Comparison of ENCODE assay signal across 5 worm cellular contexts in the genomic region with DNA sequence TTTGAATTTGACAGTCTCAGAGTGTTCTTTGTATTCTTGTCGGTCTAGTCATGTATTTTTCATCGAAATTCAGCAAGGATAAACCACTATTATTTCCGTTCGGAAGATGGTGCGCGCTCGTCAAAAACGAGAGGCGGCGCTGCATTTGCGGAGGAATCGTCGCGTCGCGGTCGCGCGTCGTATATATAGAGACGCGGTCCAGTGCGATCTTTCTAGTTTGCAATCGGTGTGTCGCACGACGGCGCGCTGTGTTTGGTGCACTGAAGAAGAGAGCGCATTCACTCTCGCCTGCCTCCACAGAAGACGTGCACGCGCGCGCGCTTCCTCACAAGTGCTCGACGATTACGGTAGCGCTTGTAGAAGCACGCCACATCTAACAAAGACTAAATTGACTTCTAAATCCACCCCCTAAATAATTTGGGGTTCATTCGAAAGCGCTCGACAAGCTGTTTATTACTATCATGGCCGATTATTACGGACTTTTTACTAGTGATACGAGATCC.
TF ChIP-seq lines count a peak whose summit lies in the region.

Gene Y39E4B.6, plus strand, starts transcription at position 209 of the 503 bp plus-strand sequence.

TF ChIP-seq in whole organism, L1 larva, 84 proteins besides CTCF, POLR2A, EP300 and RAD21 (continues in another document):
- peak; percentile 81 for TF ChIP-seq snpc-4 (tag; optimal IDR thresholded peaks at IDR 0.05; lab: Kevin White, UChicago)
- peak; percentile 98 for TF ChIP-seq ceh-88 (GFP tag; IDR thresholded peaks at IDR 0.05; lab: Robert Waterston, UW)
- TF ChIP-seq elt-2 (tag; optimal IDR thresholded peaks at IDR 0.05; lab: Kevin White, UChicago) = peak; percentile 65
- TF ChIP-seq nhr-12 (tag; optimal IDR thresholded peaks at IDR 0.05; lab: Kevin White, UChicago) = no peak
- peak; percentile 98 for TF ChIP-seq fkh-10 (GFP tag; optimal IDR thresholded peaks at IDR 0.05; lab: Kevin White, UChicago)
- TF ChIP-seq lsy-2 (tag; optimal IDR thresholded peaks at IDR 0.05; lab: Kevin White, UChicago) = peak; percentile 92 to 96
- TF ChIP-seq lin-13 (GFP tag; optimal IDR thresholded peaks at IDR 0.05; lab: Kevin White, UChicago) = peak; percentile 96
- no peak for TF ChIP-seq ets-5 (GFP tag; IDR thresholded peaks at IDR 0.05; lab: Robert Waterston, UW)
- peak; percentile 92 for TF ChIP-seq vab-15 (tag; optimal IDR thresholded peaks at IDR 0.05; lab: Kevin White, UChicago)
- TF ChIP-seq tbx-2 (tag; optimal IDR thresholded peaks at IDR 0.05; lab: Kevin White, UChicago) = peak; percentile 98
- TF ChIP-seq nhr-71 (tag; optimal IDR thresholded peaks at IDR 0.05; lab: Kevin White, UChicago) = peak; percentile 100
- peak; percentile 96 for TF ChIP-seq ama-1 (optimal IDR thresholded peaks at IDR 0.05; lab: Kevin White, UChicago)
- TF ChIP-seq isw-1 (GFP tag; IDR thresholded peaks at IDR 0.05; lab: Robert Waterston, UW) = peak; percentile 96
- peak; percentile 84 to 87 for TF ChIP-seq efl-1 (optimal IDR thresholded peaks at IDR 0.05; lab: Kevin White, UChicago)
- peak; percentile 69 to 97 for TF ChIP-seq efl-1 (GFP tag; optimal IDR thresholded peaks at IDR 0.05 in 1 of 2; lab: Kevin White, UChicago)
- peak; percentile 64 for TF ChIP-seq F16B12.6 (tag; optimal IDR thresholded peaks at IDR 0.05; lab: Kevin White, UChicago)
- peak; percentile 99 for TF ChIP-seq unc-86 (tag; optimal IDR thresholded peaks at IDR 0.05; lab: Kevin White, UChicago)

TF ChIP-seq in whole organism, L3 larva, 47 proteins besides CTCF, POLR2A, EP300 and RAD21 (continues in another document):
- TF ChIP-seq fos-1 (tag; optimal IDR thresholded peaks at IDR 0.05; lab: Kevin White, UChicago) = peak; percentile 86
- TF ChIP-seq ceh-16 (tag; optimal IDR thresholded peaks at IDR 0.05; lab: Kevin White, UChicago) = no peak
- TF ChIP-seq pqm-1 (tag; optimal IDR thresholded peaks at IDR 0.05; lab: Kevin White, UChicago) = peak; percentile 78
- TF ChIP-seq nhr-28 (tag; optimal IDR thresholded peaks at IDR 0.05; lab: Kevin White, UChicago) = no peak
- no peak for TF ChIP-seq ceh-9 (tag; optimal IDR thresholded peaks at IDR 0.05; lab: Kevin White, UChicago)
- TF ChIP-seq tbx-2 (tag; optimal IDR thresholded peaks at IDR 0.05; lab: Kevin White, UChicago) = peak; percentile 72
- TF ChIP-seq nfya-1 (tag; optimal IDR thresholded peaks at IDR 0.05; lab: Kevin White, UChicago; ENCODE audit: insufficient read depth) = peak; percentile 96
- peak; percentile 96 for TF ChIP-seq pha-4 (tag; optimal IDR thresholded peaks at IDR 0.05; lab: Kevin White, UChicago)
- TF ChIP-seq eor-1 (tag; optimal IDR thresholded peaks at IDR 0.05; lab: Kevin White, UChicago) = peak; percentile 79 to 96
- no peak for TF ChIP-seq nhr-12 (tag; optimal IDR thresholded peaks at IDR 0.05; lab: Kevin White, UChicago)
- TF ChIP-seq fkh-2 (tag; optimal IDR thresholded peaks at IDR 0.05; lab: Kevin White, UChicago) = no peak
- TF ChIP-seq nhr-77 (tag; optimal IDR thresholded peaks at IDR 0.05; lab: Kevin White, UChicago) = peak; percentile 77
- TF ChIP-seq egl-27 (tag; optimal IDR thresholded peaks at IDR 0.05; lab: Kevin White, UChicago) = peak; percentile 85
- no peak for TF ChIP-seq daf-12 (tag; optimal IDR thresholded peaks at IDR 0.05; lab: Kevin White, UChicago)
- TF ChIP-seq nhr-25 (tag; optimal IDR thresholded peaks at IDR 0.05; lab: Kevin White, UChicago) = peak; percentile 96
- TF ChIP-seq elt-1 (tag; optimal IDR thresholded peaks at IDR 0.05; lab: Kevin White, UChicago) = peak; percentile 69
- no peak for TF ChIP-seq nhr-67 (tag; optimal IDR thresholded peaks at IDR 0.05; lab: Kevin White, UChicago)
- TF ChIP-seq sea-2 (GFP tag; optimal IDR thresholded peaks at IDR 0.05; lab: Kevin White, UChicago) = peak; percentile 98

TF ChIP-seq in whole organism, early embryonic, 17 proteins besides CTCF, POLR2A, EP300 and RAD21:
- TF ChIP-seq aly-1 (tag; optimal IDR thresholded peaks at IDR 0.05; lab: Kevin White, UChicago) (no peak), ets-7 (tag; optimal IDR thresholded peaks at IDR 0.05; lab: Kevin White, UChicago) (peak; percentile 2), tbx-11 (GFP tag; IDR thresholded peaks at IDR 0.05; lab: Robert Waterston, UW) (no peak), B0310.2 (tag; optimal IDR thresholded peaks at IDR 0.05; lab: Kevin White, UChicago) (peak; percentile 72), ama-1 (optimal IDR thresholded peaks at IDR 0.05; lab: Kevin White, UChicago) (peak; percentile 80), flt-1 (GFP tag; IDR thresholded peaks at IDR 0.05; lab: Robert Waterston, UW) (peak; percentile 66), pes-1 (GFP tag; IDR thresholded peaks at IDR 0.05; lab: Robert Waterston, UW) (peak; percentile 73), ceh-36 (tag; optimal IDR thresholded peaks at IDR 0.05; lab: Kevin White, UChicago) (peak; percentile 29), hnd-1 (tag; optimal IDR thresholded peaks at IDR 0.05; lab: Kevin White, UChicago) (peak; percentile 17), tra-4 (tag; optimal IDR thresholded peaks at IDR 0.05; lab: Kevin White, UChicago) (peak; percentile 66), ceh-13 (GFP tag; optimal IDR thresholded peaks at IDR 0.05; lab: Kevin White, UChicago) (peak; percentile 11), sea-1 (GFP tag; conservative IDR thresholded peaks at IDR 0.05; lab: Robert Waterston, UW) (peak; percentile 81), scrt-1 (GFP tag; IDR thresholded peaks at IDR 0.05; lab: Robert Waterston, UW) (peak; percentile 66; the same call in 1 of the 2 replicates), F13C5.2 (tag; optimal IDR thresholded peaks at IDR 0.05; lab: Kevin White, UChicago) (peak; percentile 98), hmbx-1 (tag; optimal IDR thresholded peaks at IDR 0.05; lab: Kevin White, UChicago) (peak; percentile 69), hmg-4 (GFP tag; optimal IDR thresholded peaks at IDR 0.05; lab: Kevin White, UChicago) (peak; percentile 96), tbx-37 (GFP tag; conservative IDR thresholded peaks at IDR 0.05; lab: Robert Waterston, UW) (no peak)

TF ChIP-seq in whole organism, midembryonic, 9 proteins besides CTCF, POLR2A, EP300 and RAD21:
- TF ChIP-seq med-1 (GFP tag; optimal IDR thresholded peaks at IDR 0.05; lab: Kevin White, UChicago; ENCODE audit: insufficient read depth) = peak; percentile 3
- TF ChIP-seq tab-1 (GFP tag; IDR thresholded peaks at IDR 0.05; lab: Robert Waterston, UW) = no peak
- peak; percentile 81; the same call in 1 of the 2 replicates for TF ChIP-seq ztf-29 (GFP tag; IDR thresholded peaks at IDR 0.05; lab: Robert Waterston, UW)
- no peak for TF ChIP-seq ref-1 (GFP tag; conservative IDR thresholded peaks at IDR 0.05; lab: Robert Waterston, UW)
- TF ChIP-seq klf-2 (GFP tag; conservative IDR thresholded peaks at IDR 0.05; lab: Robert Waterston, UW) = no peak
- peak; percentile 86 for TF ChIP-seq ztf-23 (GFP tag; IDR thresholded peaks at IDR 0.05; lab: Robert Waterston, UW)
- peak; percentile 56; the same call in 1 of the 2 replicates for TF ChIP-seq T22C8.4 (GFP tag; IDR thresholded peaks at IDR 0.05; lab: Robert Waterston, UW)
- TF ChIP-seq flt-1 (GFP tag; IDR thresholded peaks at IDR 0.05; lab: Robert Waterston, UW) = peak; percentile 91
- TF ChIP-seq cog-1 (tag; optimal IDR thresholded peaks at IDR 0.05; lab: Kevin White, UChicago) = peak; percentile 98

TF ChIP-seq in whole organism, young adult, 124 proteins besides CTCF, POLR2A, EP300 and RAD21 (continues in another document):
- peak; percentile 34; the same call in 1 of the 2 replicates for TF ChIP-seq F33H1.4 (GFP tag; IDR thresholded peaks at IDR 0.05; lab: Robert Waterston, UW)
- no peak for TF ChIP-seq nhr-120 (GFP tag; IDR thresholded peaks at IDR 0.05; lab: Robert Waterston, UW)
- TF ChIP-seq nhr-27 (tag; optimal IDR thresholded peaks at IDR 0.05; lab: Kevin White, UChicago) = peak; percentile 29
- TF ChIP-seq dpl-1 (GFP tag; optimal IDR thresholded peaks at IDR 0.05; lab: Kevin White, UChicago) = no peak
- TF ChIP-seq snpc-4 (GFP tag; optimal IDR thresholded peaks at IDR 0.05; lab: Kevin White, UChicago) = peak; percentile 23
- TF ChIP-seq snpc-4 (tag; optimal IDR thresholded peaks at IDR 0.05; lab: Kevin White, UChicago) = peak in 3 of 4 experiments; percentile 74 to 85 (median 85)
- 0 out of 2 replicates have a peak, but pooled peaks have one; percentile 10 for TF ChIP-seq B0019.2 (GFP tag; conservative IDR thresholded peaks at IDR 0.05; lab: Robert Waterston, UW)
- no peak for TF ChIP-seq nfya-2 (GFP tag; IDR thresholded peaks at IDR 0.05; lab: Robert Waterston, UW)
- peak; percentile 96 for TF ChIP-seq madf-10 (tag; optimal IDR thresholded peaks at IDR 0.05; lab: Kevin White, UChicago)
- TF ChIP-seq nhr-80 (tag; optimal IDR thresholded peaks at IDR 0.05; lab: Kevin White, UChicago) = peak; percentile 91
- TF ChIP-seq ztf-22 (GFP tag; optimal IDR thresholded peaks at IDR 0.05; lab: Kevin White, UChicago) = peak; percentile 79
- 0 out of 2 replicates have a peak, but pooled peaks have one; percentile 88 for TF ChIP-seq F37B4.10 (GFP tag; IDR thresholded peaks at IDR 0.05; lab: Robert Waterston, UW)
- TF ChIP-seq ets-4 (GFP tag; optimal IDR thresholded peaks at IDR 0.05; lab: Kevin White, UChicago) = peak; percentile 77
- no peak for TF ChIP-seq nhr-179 (tag; optimal IDR thresholded peaks at IDR 0.05; lab: Kevin White, UChicago)
- peak; percentile 82 for TF ChIP-seq Y53G8AR.9 (GFP tag; conservative IDR thresholded peaks at IDR 0.05; lab: Robert Waterston, UW)
- TF ChIP-seq lsl-1 (GFP tag; optimal IDR thresholded peaks at IDR 0.05; lab: Kevin White, UChicago) = peak; percentile 11
- peak; percentile 62 for TF ChIP-seq gei-17 (GFP tag; optimal IDR thresholded peaks at IDR 0.05; lab: Kevin White, UChicago)
- no peak for TF ChIP-seq F57A8.1 (GFP tag; optimal IDR thresholded peaks at IDR 0.05; lab: Kevin White, UChicago)
- no peak for TF ChIP-seq hrde-1 (tag; optimal IDR thresholded peaks at IDR 0.05; lab: Kevin White, UChicago; ENCODE audit: borderline replicate concordance)
- TF ChIP-seq F55B11.4 (tag; optimal IDR thresholded peaks at IDR 0.05; lab: Kevin White, UChicago; ENCODE audit: borderline replicate concordance, insufficient read depth) = no peak
- 0 out of 2 replicates have a peak, but pooled peaks have one; percentile 46 for TF ChIP-seq ztf-25 (GFP tag; IDR thresholded peaks at IDR 0.05; lab: Robert Waterston, UW)
- TF ChIP-seq T26A5.8 (tag; optimal IDR thresholded peaks at IDR 0.05; lab: Kevin White, UChicago) = no peak
- TF ChIP-seq athp-1 (tag; optimal IDR thresholded peaks at IDR 0.05; lab: Kevin White, UChicago) = peak; percentile 98
- TF ChIP-seq egl-44 (GFP tag; IDR thresholded peaks at IDR 0.05; lab: Robert Waterston, UW) = peak; percentile 77
- TF ChIP-seq D2030.7 (GFP tag; IDR thresholded peaks at IDR 0.05; lab: Robert Waterston, UW) = no peak
- TF ChIP-seq Y95B8A.8 (GFP tag; IDR thresholded peaks at IDR 0.05; lab: Robert Waterston, UW) = peak; percentile 76
- TF ChIP-seq rcor-1 (GFP tag; IDR thresholded peaks at IDR 0.05; lab: Robert Waterston, UW) = peak; percentile 76
- TF ChIP-seq T07F8.4 (tag; optimal IDR thresholded peaks at IDR 0.05; lab: Kevin White, UChicago) = peak; percentile 68
- no peak for TF ChIP-seq unc-130 (GFP tag; optimal IDR thresholded peaks at IDR 0.05; lab: Kevin White, UChicago)
- no peak for TF ChIP-seq efl-1 (GFP tag; optimal IDR thresholded peaks at IDR 0.05; lab: Kevin White, UChicago)

Comparison
In these comparisons a context has a peak if more than half of its experiments do, and no peak if none do; other contexts are left out.
1. Of the 8 proteins assayed by ChIP-seq in both whole organism, young adult and whole organism, L1 larva: peak only in whole organism, young adult: none; only in whole organism, L1 larva: dpl-1, efl-1 and unc-130; in both: nhr-90 and snpc-4; in neither: 1; mixed calls (peak in some experiments, not most) for 2.